Fruit fly (Drosophila melanogaster): ENCODE results near the gene CG7542.

The CG7542 gene

DNA sequence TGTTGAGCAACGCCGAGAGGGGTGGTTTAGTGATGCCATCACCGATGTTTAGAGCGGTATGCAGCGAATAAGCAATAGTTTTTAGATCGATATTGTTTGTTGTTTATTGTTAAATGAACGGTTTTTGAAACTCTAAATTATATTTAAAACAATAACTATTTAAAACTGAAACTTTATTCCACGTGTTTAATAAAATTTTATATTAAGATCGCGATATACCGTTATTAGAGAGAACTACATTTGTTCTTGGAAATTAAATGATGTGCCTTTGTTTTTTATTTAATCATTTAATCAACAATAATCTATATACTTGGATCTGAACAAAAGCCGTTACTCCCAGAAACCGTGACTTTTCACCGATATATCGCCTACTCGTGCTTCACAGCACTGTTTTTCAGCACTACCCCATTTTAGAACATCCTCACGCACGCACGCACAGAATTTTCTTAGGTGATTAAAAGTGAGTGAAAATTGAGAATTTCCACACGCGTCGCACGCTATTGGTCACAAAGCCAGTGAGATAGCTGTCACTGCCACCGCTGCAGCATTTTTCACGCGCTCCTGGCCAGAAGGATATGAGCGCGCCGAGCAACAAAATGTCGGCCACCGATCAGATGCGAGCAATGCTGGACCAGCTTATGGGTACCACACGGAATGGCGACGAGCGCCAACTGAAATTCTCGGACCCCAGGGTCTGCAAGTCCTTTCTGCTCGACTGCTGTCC is 35.6 kb upstream of the CG7542 start, which contains the start of the genes U4-U6-60K and CG7564 (continued):
- TF ChIP-seq Stat92E (GFP tag; optimal IDR thresholded peaks at IDR 0.05), result no peak
- peak; percentile 51 for TF ChIP-seq Lhr (GFP tag; optimal IDR thresholded peaks at IDR 0.05)
- peak; percentile 61 for TF ChIP-seq CG18476 (GFP tag; optimal IDR thresholded peaks at IDR 0.05)
- TF ChIP-seq ci (GFP tag; IDR thresholded peaks at IDR 0.05), result no peak; the same call in 2 of the 3 replicates
- no peak for TF ChIP-seq rib (GFP tag; IDR thresholded peaks at IDR 0.05)
- no peak for TF ChIP-seq gcm2 (GFP tag; optimal IDR thresholded peaks at IDR 0.05)
- no peak for TF ChIP-seq nau (GFP tag; optimal IDR thresholded peaks at IDR 0.05)
- no peak for TF ChIP-seq pnt (GFP tag; optimal IDR thresholded peaks at IDR 0.05)
- TF ChIP-seq Spps (tag; optimal IDR thresholded peaks at IDR 0.05), result no peak
- peak; percentile 80; the same call in 3 of the 4 replicates for TF ChIP-seq Gug (GFP tag; IDR thresholded peaks at IDR 0.05)
- TF ChIP-seq Tbp (GFP tag; optimal IDR thresholded peaks at IDR 0.05), result peak; percentile 27
- no peak for TF ChIP-seq sens-2 (GFP tag; IDR thresholded peaks at IDR 0.05)
- no peak for TF ChIP-seq CG8281 (tag; optimal IDR thresholded peaks at IDR 0.05)
- TF ChIP-seq CG30403 (GFP tag; optimal IDR thresholded peaks at IDR 0.05), result peak; percentile 85
- TF ChIP-seq br (optimal IDR thresholded peaks at IDR 0.05), result no peak
- no peak for TF ChIP-seq zfh1 (GFP tag; IDR thresholded peaks at IDR 0.05)
- no peak for TF ChIP-seq Asciz (GFP tag; optimal IDR thresholded peaks at IDR 0.05)
- TF ChIP-seq hb (GFP tag; IDR thresholded peaks at IDR 0.05; ENCODE audit: partially characterized antibody), result peak; percentile 98
- TF ChIP-seq h (optimal IDR thresholded peaks at IDR 0.05), result no peak
- TF ChIP-seq odd (GFP tag; optimal IDR thresholded peaks at IDR 0.05), result no peak
- peak; percentile 57 for TF ChIP-seq vfl (GFP tag; optimal IDR thresholded peaks at IDR 0.05)
- peak; percentile 77 for TF ChIP-seq CG9437 (GFP tag; optimal IDR thresholded peaks at IDR 0.05)
- peak; percentile 54 for TF ChIP-seq ssp (GFP tag; IDR thresholded peaks at IDR 0.05)
- peak; percentile 46 for TF ChIP-seq trh (GFP tag; optimal IDR thresholded peaks at IDR 0.05)
- TF ChIP-seq CG8290 (GFP tag; optimal IDR thresholded peaks at IDR 0.05), result peak; percentile 50
- TF ChIP-seq CG8290 (tag; optimal IDR thresholded peaks at IDR 0.05), result peak in 1 of 2 experiments; percentile 76
- TF ChIP-seq Dad (GFP tag; optimal IDR thresholded peaks at IDR 0.05), result peak; percentile 22
- peak; percentile 23 for TF ChIP-seq CG6854 (GFP tag; optimal IDR thresholded peaks at IDR 0.05)
- TF ChIP-seq ham (GFP tag; IDR thresholded peaks at IDR 0.05), result no peak
- TF ChIP-seq CG32532 (GFP tag; IDR thresholded peaks at IDR 0.05), result peak; percentile 76
- peak; percentile 51 for TF ChIP-seq CG15601 (tag; optimal IDR thresholded peaks at IDR 0.05)
- no peak for TF ChIP-seq CG13296 (GFP tag; optimal IDR thresholded peaks at IDR 0.05)
- no peak for TF ChIP-seq fru (optimal IDR thresholded peaks at IDR 0.05)
- TF ChIP-seq ranshi (GFP tag; IDR thresholded peaks at IDR 0.05), result peak; percentile 33; the same call in 1 of the 2 replicates
- peak; percentile 58 for TF ChIP-seq Dek (tag; optimal IDR thresholded peaks at IDR 0.05)
- no peak for TF ChIP-seq CG1832 (GFP tag; optimal IDR thresholded peaks at IDR 0.05)
- TF ChIP-seq exex (tag; optimal IDR thresholded peaks at IDR 0.05), result peak; percentile 25
- peak; percentile 71 for TF ChIP-seq tin (GFP tag; optimal IDR thresholded peaks at IDR 0.05)
- TF ChIP-seq Hmr (GFP tag; optimal IDR thresholded peaks at IDR 0.05), result peak; percentile 72
- no peak for TF ChIP-seq CrebB (tag; optimal IDR thresholded peaks at IDR 0.05)
- TF ChIP-seq CG31224 (GFP tag; IDR thresholded peaks at IDR 0.05), result peak; percentile 40; the same call in 1 of the 2 replicates
- no peak for TF ChIP-seq otp (GFP tag; IDR thresholded peaks at IDR 0.05)
- TF ChIP-seq Rfx (GFP tag; IDR thresholded peaks at IDR 0.05), result peak; percentile 79
- peak; percentile 63 for TF ChIP-seq chn (GFP tag; optimal IDR thresholded peaks at IDR 0.05)
- TF ChIP-seq CG16779 (GFP tag; IDR thresholded peaks at IDR 0.05), result no peak
- no peak for TF ChIP-seq danr (GFP tag; IDR thresholded peaks at IDR 0.05)
- TF ChIP-seq CG11456 (GFP tag; IDR thresholded peaks at IDR 0.05), result peak; percentile 61; the same call in 2 of the 3 replicates
- peak; percentile 29 for TF ChIP-seq Oli (tag; optimal IDR thresholded peaks at IDR 0.05)
- peak; percentile 91 for TF ChIP-seq row (GFP tag; IDR thresholded peaks at IDR 0.05)
- TF ChIP-seq slbo (GFP tag; IDR thresholded peaks at IDR 0.05), result peak; percentile 77
- peak; percentile 61 for TF ChIP-seq HHEX (GFP tag; optimal IDR thresholded peaks at IDR 0.05)
- TF ChIP-seq NFAT (GFP tag; IDR thresholded peaks at IDR 0.05), result peak; percentile 76

Data from whole organism, embryonic.